Fruit fly (Drosophila melanogaster): Measurements from ENCODE around the gene Jhbp7.

DNA sequence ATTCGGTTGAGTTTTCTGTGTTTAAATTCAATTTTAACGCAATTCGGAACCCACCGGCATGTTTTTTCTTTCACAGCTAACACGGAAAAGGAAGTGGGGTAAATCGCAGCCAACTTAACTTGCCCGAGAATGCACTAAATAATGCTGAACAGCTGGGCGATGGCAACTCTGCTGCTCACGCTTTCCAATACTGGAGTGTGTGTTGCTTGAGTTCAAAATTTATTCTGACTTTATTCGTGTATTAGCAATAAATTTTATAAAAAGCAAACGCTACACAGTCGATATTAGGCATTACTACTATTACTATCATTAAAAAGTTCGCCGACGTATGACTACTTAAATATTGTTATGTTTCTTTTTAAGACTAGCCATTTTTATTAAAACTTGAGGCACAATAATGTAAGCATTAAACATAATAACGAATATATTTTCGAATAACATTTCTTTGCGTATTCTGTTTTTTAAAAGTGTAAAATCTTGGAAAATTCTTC, 10.0 kb downstream of the Jhbp7 start, which contains the start of the genes RpS27 and Nup37:
- peak; percentile 98 for TF ChIP-seq esn (GFP tag; optimal IDR thresholded peaks at IDR 0.05)
- TF ChIP-seq OdsH (GFP tag; optimal IDR thresholded peaks at IDR 0.05): peak; percentile 92
- peak; percentile 77 for TF ChIP-seq CG11294 (GFP tag; IDR thresholded peaks at IDR 0.05)
- TF ChIP-seq spab (GFP tag; optimal IDR thresholded peaks at IDR 0.05): peak; percentile 76
